Worm (Caenorhabditis elegans) whole organism, mixed stage, embryonic: Measurements from ENCODE around the gene F46C3.6.
A peak's percentile ranks its signal among the peaks of the same experiment; 100 is the strongest.

Source experiments
- M03D4.4 ChIP-seq: sonication (generic microtip); optimal IDR thresholded peaks from 2 replicates; lab custom pipeline; 2017; ENCODE audit warnings: mild to moderate bottlenecking, missing genetic modification characterization, missing compliant biosample characterization
- bed-3 ChIP-seq: fragments of 200-800 bp; sonication (Bioruptor generic); optimal IDR thresholded peaks from 3 replicates; lab custom pipeline; 2018; ENCODE audit warnings: mild to moderate bottlenecking, missing genetic modification characterization, moderate library complexity, missing compliant biosample characterization
- blmp-1 ChIP-seq: fragments of 150-350 bp; optimal IDR thresholded peaks from 2 replicates; lab custom pipeline; 2014; ENCODE audit warnings: missing biosample characterization, missing genetic modification characterization
- ceh-39 ChIP-seq: fragments of 150-350 bp; optimal IDR thresholded peaks from 2 replicates; lab custom pipeline; 2014; ENCODE audit warnings: missing biosample characterization, missing genetic modification characterization
- ceh-43 ChIP-seq: fragments of 200-800 bp; sonication (Bioruptor generic); optimal IDR thresholded peaks from 2 replicates; lab custom pipeline; 2018; ENCODE audit warnings: mild to moderate bottlenecking, missing genetic modification characterization, moderate library complexity, missing compliant biosample characterization
- ceh-83 ChIP-seq: fragments of 200-800 bp; sonication (Bioruptor generic); optimal IDR thresholded peaks from 2 replicates; lab custom pipeline; 2018; ENCODE audit warnings: mild to moderate bottlenecking, missing genetic modification characterization, missing compliant biosample characterization
- ces-1 ChIP-seq: fragments of 150-350 bp; optimal IDR thresholded peaks from 2 replicates; lab custom pipeline; 2014; ENCODE audit warnings: missing biosample characterization, missing genetic modification reagents, missing genetic modification characterization
- cnd-1 ChIP-seq: fragments of 200-800 bp; sonication (Bioruptor generic); optimal IDR thresholded peaks from 2 replicates; lab custom pipeline; 2018; ENCODE audit warnings: mild to moderate bottlenecking, missing genetic modification characterization, missing compliant biosample characterization
- drap-1 ChIP-seq: fragments of 200-800 bp; sonication (Bioruptor generic); optimal IDR thresholded peaks from 3 replicates; lab custom pipeline; 2018; ENCODE audit warnings: mild to moderate bottlenecking, missing genetic modification characterization, missing compliant biosample characterization
- elt-1 ChIP-seq: sonication (generic microtip); optimal IDR thresholded peaks from 2 replicates; lab custom pipeline; 2017; ENCODE audit warnings: missing genetic modification characterization, mild to moderate bottlenecking, missing compliant biosample characterization, antibody characterized with exemption, moderate library complexity, borderline replicate concordance; ENCODE audit not compliant: insufficient read depth
- elt-3 ChIP-seq: fragments of 150-350 bp; optimal IDR thresholded peaks from 2 replicates; lab custom pipeline; 2014; ENCODE audit warnings: missing biosample characterization, missing genetic modification characterization
- flh-1 ChIP-seq: fragments of 200-800 bp; sonication (Bioruptor generic); optimal IDR thresholded peaks from 2 replicates; lab custom pipeline; 2018; ENCODE audit warnings: mild to moderate bottlenecking, missing genetic modification characterization, moderate library complexity, missing compliant biosample characterization
- ham-2 ChIP-seq: fragments of 200-800 bp; sonication (Bioruptor generic); optimal IDR thresholded peaks from 2 replicates; lab custom pipeline; 2018; ENCODE audit warnings: mild to moderate bottlenecking, missing genetic modification characterization, missing compliant biosample characterization
- hlh-1 ChIP-seq: fragments of 150-350 bp; optimal IDR thresholded peaks from 2 replicates; lab custom pipeline; 2014; ENCODE audit warnings: missing biosample characterization, missing genetic modification reagents, missing genetic modification characterization
- lin-32 ChIP-seq: fragments of 200-800 bp; sonication (Bioruptor generic); optimal IDR thresholded peaks from 2 replicates; lab custom pipeline; 2018; ENCODE audit warnings: mild to moderate bottlenecking, missing genetic modification characterization, missing compliant biosample characterization
- lsy-2 ChIP-seq: fragments of 150-350 bp; optimal IDR thresholded peaks from 2 replicates; lab custom pipeline; 2014; ENCODE audit warnings: missing biosample characterization, missing genetic modification characterization
- mab-5 ChIP-seq: fragments of 150-350 bp; optimal IDR thresholded peaks from 2 replicates; lab custom pipeline; 2014; ENCODE audit warnings: missing biosample characterization, missing genetic modification characterization
- mep-1 ChIP-seq: fragments of 150-350 bp; optimal IDR thresholded peaks from 2 replicates; lab custom pipeline; 2017; ENCODE audit warnings: missing biosample characterization, missing genetic modification reagents, missing genetic modification characterization, inconsistent platforms
- mls-2 ChIP-seq: sonication (generic microtip); optimal IDR thresholded peaks from 2 replicates; lab custom pipeline; 2016; ENCODE audit warnings: mild to moderate bottlenecking, missing genetic modification characterization, moderate library complexity, missing compliant biosample characterization
- nhr-12 ChIP-seq: fragments of 150-350 bp; optimal IDR thresholded peaks from 2 replicates; lab custom pipeline; 2014; ENCODE audit warnings: missing biosample characterization, missing genetic modification characterization
- nhr-2 ChIP-seq: fragments of 150-350 bp; optimal IDR thresholded peaks from 2 replicates; lab custom pipeline; 2014; ENCODE audit warnings: missing biosample characterization, missing genetic modification characterization
- nhr-237 ChIP-seq: fragments of 150-350 bp; optimal IDR thresholded peaks from 2 replicates; lab custom pipeline; 2014; ENCODE audit warnings: missing biosample characterization, missing genetic modification characterization
- nhr-28 ChIP-seq: fragments of 150-350 bp; optimal IDR thresholded peaks from 2 replicates; lab custom pipeline; 2014; ENCODE audit warnings: missing biosample characterization, missing genetic modification characterization
- nhr-76 ChIP-seq: sonication (generic microtip); optimal IDR thresholded peaks from 2 replicates; lab custom pipeline; 2017; ENCODE audit warnings: missing biosample characterization, missing genetic modification characterization
- pha-4 ChIP-seq: fragments of 150-350 bp; optimal IDR thresholded peaks from 2 replicates; lab custom pipeline; 2018; ENCODE audit warnings: missing biosample characterization, missing genetic modification reagents, missing genetic modification characterization
- sem-2 ChIP-seq: fragments of 200-800 bp; sonication (Bioruptor generic); optimal IDR thresholded peaks from 2 replicates; lab custom pipeline; 2018; ENCODE audit warnings: mild to moderate bottlenecking, missing genetic modification characterization, missing compliant biosample characterization
- snpc-4 ChIP-seq: fragments of 150-350 bp; optimal IDR thresholded peaks from 2 replicates; lab custom pipeline; 2014; ENCODE audit warnings: missing biosample characterization, missing genetic modification characterization
- sptf-1 ChIP-seq: sonication (generic microtip); optimal IDR thresholded peaks from 2 replicates; lab custom pipeline; 2017; ENCODE audit warnings: mild to moderate bottlenecking, missing genetic modification characterization, moderate library complexity, missing compliant biosample characterization
- tbx-8 ChIP-seq: fragments of 200-800 bp; sonication (Bioruptor generic); optimal IDR thresholded peaks from 2 replicates; lab custom pipeline; 2018; ENCODE audit warnings: mild to moderate bottlenecking, missing genetic modification characterization, moderate library complexity, missing compliant biosample characterization
- unc-39 ChIP-seq: fragments of 150-350 bp; optimal IDR thresholded peaks from 2 replicates; lab custom pipeline; 2014; ENCODE audit warnings: missing biosample characterization, missing genetic modification characterization
- unc-62 ChIP-seq: fragments of 150-350 bp; optimal IDR thresholded peaks from 2 replicates; lab custom pipeline; 2014; ENCODE audit warnings: missing biosample characterization, missing genetic modification reagents, missing genetic modification characterization
- zip-8 ChIP-seq: fragments of 150-350 bp; optimal IDR thresholded peaks from 2 replicates; lab custom pipeline; 2014; ENCODE audit warnings: missing biosample characterization, missing genetic modification characterization
- ztf-11 ChIP-seq: fragments of 150-350 bp; optimal IDR thresholded peaks from 2 replicates; lab custom pipeline; 2014; ENCODE audit warnings: missing biosample characterization, missing genetic modification characterization

The F46C3.6 gene

DNA sequence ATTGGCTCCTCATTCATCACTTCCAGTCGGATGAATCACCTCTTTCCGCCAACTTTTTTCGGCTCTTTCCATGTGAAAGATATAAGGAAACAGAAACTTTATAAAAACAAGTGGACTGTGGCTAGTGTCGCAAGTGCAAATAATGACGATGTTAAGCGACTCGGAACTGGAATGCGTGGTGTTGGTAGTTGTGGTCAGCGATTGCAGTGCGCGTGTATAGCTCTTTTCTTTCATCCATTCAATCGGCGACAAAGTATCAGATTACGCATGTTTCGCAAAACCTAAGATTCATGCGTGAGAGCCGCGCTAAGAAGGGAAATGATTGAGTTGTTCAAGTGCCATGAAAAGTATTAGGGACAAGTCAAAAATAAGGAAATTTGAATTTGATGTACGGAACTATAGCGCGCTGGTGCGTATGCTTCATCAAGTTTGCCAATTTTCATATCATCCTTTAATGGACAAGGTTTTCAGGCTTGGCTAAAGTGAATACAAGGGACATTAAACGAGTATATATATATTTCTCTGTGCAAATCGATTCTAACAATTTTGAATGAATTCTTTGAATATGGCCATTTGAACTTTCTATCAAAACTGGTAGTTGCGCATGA, 32.0 kb downstream of the F46C3.6 start:
- TF ChIP-seq ces-1 (GFP tag; lab: Kevin White, UChicago) (peak; percentile 43), snpc-4 (no peak)

DNA sequence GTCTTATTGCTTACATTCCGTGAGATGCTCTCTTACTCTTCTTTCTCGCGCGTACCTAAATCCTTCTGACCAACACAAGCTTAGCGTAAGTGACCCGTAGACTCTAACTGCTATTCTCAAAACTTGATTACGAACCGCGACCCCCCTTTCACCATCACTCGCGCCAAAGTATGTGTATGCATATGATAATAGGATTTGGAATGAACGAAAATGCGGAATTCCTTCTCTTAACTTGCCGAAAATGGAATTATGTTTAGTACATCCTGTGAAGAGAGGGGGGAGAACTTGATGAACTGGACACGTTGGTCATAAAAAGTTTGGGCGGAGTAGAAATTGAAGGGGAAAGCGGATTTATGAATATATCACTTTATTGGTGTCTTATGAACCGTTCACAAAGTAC, 33.0 kb downstream of the F46C3.6 start:
- TF ChIP-seq ces-1 (GFP tag; lab: Kevin White, UChicago) (peak; percentile 99), snpc-4 (no peak), tbx-8 (GFP tag; lab: Kevin White, UChicago) (no peak), ceh-39 (tag; lab: Kevin White, UChicago) (no peak)

DNA sequence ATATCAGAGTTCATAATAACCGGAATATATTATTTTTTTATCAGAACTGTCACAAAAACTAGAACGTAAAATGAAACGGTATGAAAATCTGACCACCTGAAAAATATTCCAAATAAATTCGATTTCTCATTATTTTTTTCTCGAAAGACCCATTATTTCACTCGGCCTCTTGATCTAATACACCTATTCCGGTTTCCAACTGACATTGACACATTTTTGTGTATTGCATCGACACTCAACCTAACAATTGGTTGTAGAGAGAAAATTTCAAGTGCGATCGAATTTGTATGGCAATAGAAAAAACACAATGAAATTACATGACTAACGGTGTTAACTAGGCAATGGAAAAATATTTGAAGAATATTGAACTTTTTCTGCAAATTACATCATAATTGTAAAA, 34.0 kb downstream of the F46C3.6 start:
- TF ChIP-seq bed-3 (GFP tag; lab: Kevin White, UChicago) (no peak), hlh-1 (tag; lab: Kevin White, UChicago) (no peak)
- TF ChIP-seq, all 35 proteins: peak for 0

DNA sequence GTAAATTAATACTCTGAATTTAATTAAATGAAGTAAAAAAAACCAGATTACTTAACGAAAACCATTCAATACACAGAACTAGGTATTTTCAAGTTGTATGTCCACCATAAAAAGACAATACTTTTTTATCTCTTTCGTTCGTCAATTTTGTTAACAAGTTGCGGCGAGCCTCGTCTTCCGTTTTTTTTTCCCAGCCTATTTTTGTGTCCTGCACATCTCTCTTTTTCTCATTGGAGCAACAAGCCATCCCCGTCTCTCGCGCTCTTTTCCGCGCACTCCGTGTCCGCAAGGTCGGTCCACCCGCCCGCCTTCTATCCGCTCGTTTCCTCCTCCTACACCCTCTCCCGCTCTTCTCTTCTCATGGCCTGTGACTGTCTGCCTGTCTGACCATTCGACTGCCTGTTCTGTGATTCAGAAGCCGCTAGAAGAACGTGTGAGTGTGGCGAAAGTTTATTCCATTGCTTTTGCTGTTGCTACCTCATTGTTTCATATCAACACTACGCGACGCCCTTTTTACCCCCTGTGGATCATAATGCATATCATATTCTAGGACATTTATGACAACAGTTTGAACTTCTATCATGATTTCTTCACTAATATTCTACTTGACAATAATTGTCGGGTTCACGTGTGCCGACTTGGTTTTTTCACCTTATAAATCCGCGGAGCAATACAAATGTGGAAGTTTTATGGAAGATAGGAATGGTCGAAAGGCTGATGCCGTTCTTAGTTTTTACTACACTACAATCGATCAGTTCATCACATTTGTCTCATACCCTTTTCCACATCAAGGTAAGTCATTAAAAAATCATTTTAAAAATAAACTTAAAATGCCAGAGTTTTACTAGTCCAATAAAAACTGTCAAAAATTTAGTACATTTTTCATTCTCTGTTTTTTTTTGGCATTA, 35.1 kb downstream of the F46C3.6 start, which contains the start of the genes F08B12.11 and prmn-1:
TSS of gene F08B12.11 (plus strand) at position 521 of the 908 bp plus-strand sequence.
TSS of gene prmn-1 (plus strand) at position 551 of the 908 bp plus-strand sequence.
- TF ChIP-seq ceh-43 (no peak), lin-32 (GFP tag; lab: Kevin White, UChicago) (no peak), zip-8 (tag; lab: Kevin White, UChicago) (no peak), ceh-39 (tag; lab: Kevin White, UChicago) (no peak), pha-4 (no peak), lsy-2 (tag; lab: Kevin White, UChicago) (no peak), nhr-12 (no peak), bed-3 (GFP tag; lab: Kevin White, UChicago) (no peak), M03D4.4 (tag; lab: Kevin White, UChicago) (no peak), unc-39 (tag; lab: Kevin White, UChicago) (no peak), nhr-28 (tag; lab: Kevin White, UChicago) (no peak), unc-62 (GFP tag; lab: Kevin White, UChicago) (no peak), drap-1 (GFP tag; lab: Kevin White, UChicago) (no peak), ham-2 (GFP tag; lab: Kevin White, UChicago) (peak; percentile 83), mep-1 (tag; lab: Kevin White, UChicago) (peak; percentile 24), sem-2 (GFP tag; lab: Kevin White, UChicago) (no peak), elt-1 (tag; lab: Kevin White, UChicago) (no peak), nhr-76 (tag; lab: Kevin White, UChicago) (no peak), elt-3 (tag; lab: Kevin White, UChicago) (no peak), mls-2 (tag; lab: Kevin White, UChicago) (no peak), ztf-11 (no peak), ceh-83 (GFP tag; lab: Kevin White, UChicago) (no peak), flh-1 (GFP tag; lab: Kevin White, UChicago) (no peak), ces-1 (GFP tag; lab: Kevin White, UChicago) (peak; percentile 46), nhr-2 (tag; lab: Kevin White, UChicago) (no peak), tbx-8 (GFP tag; lab: Kevin White, UChicago) (no peak), nhr-237 (tag; lab: Kevin White, UChicago) (no peak), hlh-1 (tag; lab: Kevin White, UChicago) (no peak), sptf-1 (tag; lab: Kevin White, UChicago) (no peak), blmp-1 (tag; lab: Kevin White, UChicago) (no peak), mab-5 (tag; lab: Kevin White, UChicago) (no peak), cnd-1 (tag; lab: Kevin White, UChicago) (peak; percentile 53)
